Worm (Caenorhabditis elegans) whole organism, L4/young adult: Measurements from ENCODE around the gene cec-3.

Experiments used
- dao-5 ChIP-seq: sonication (generic microtip); optimal IDR thresholded peaks from 2 replicates; lab custom pipeline; 2016; ENCODE audit warnings: missing genotype, missing genetic modification characterization, moderate library complexity, missing compliant biosample characterization
- him-1 ChIP-seq: sonication (generic microtip); optimal IDR thresholded peaks from 2 replicates; lab custom pipeline; 2016; ENCODE audit warnings: missing genotype, missing genetic modification reagents, missing genetic modification characterization, missing compliant biosample characterization

ce11 chrII:7879266-7879718, 21.9 kb upstream of the cec-3 start, which contains the start of the genes vha-4 and T01H3.5:
- TF ChIP-seq him-1 (tag; lab: Kevin White, UChicago) (no peak), dao-5 (tag; lab: Kevin White, UChicago) (no peak)
